Worm (Caenorhabditis elegans): Measurements from ENCODE around the gene tag-120.

DNA sequence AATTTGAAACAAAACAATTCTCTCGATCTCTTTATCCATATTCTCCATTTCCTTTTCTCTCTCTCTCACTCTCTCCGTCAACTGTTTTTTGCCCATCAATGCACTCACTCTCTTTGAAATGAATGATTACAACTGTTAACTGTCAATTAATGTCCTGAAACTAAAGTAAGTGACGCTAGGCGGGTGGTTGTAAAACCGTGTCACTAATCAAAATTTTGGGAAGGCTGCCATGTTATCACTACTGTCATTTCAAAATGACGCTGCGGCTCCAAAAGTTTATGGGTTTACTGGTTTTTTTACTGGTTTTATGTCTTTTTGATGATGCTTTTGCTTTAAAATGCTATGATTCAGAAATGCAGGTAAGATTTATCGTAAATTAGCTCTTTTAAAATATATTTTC lies 30.4 kb downstream of the tag-120 start, which contains the start of gene ZK287.9:
- TF ChIP-seq med-1 (GFP tag; optimal IDR thresholded peaks at IDR 0.05; ENCODE audit: insufficient read depth) (no peak), klf-2 (GFP tag; conservative IDR thresholded peaks at IDR 0.05) (no peak), flt-1 (GFP tag; IDR thresholded peaks at IDR 0.05) (no peak), ztf-23 (GFP tag; IDR thresholded peaks at IDR 0.05) (no peak), tab-1 (GFP tag; IDR thresholded peaks at IDR 0.05) (no peak)
